Worm (Caenorhabditis elegans) whole organism, young adult: ENCODE results near the gene C31C9.6.

Experiments used
- repo-1 ChIP-seq: sonication (generic microtip); optimal IDR thresholded peaks from 2 replicates; lab custom pipeline; 2017; ENCODE audit warnings: mild to moderate bottlenecking, missing genetic modification characterization, missing compliant biosample characterization
- snpc-4 ChIP-seq, 5 experiments: fragments of 150-350 bp in 1 of 5; sonication (generic microtip) in 4 of 5; optimal IDR thresholded peaks; 2 replicates each; lab custom pipeline; 2014 to 2018; ENCODE audit warnings: missing genetic modification characterization in 5 of 5, missing biosample characterization in 3 of 5, antibody characterized with exemption in 2 of 5, mild to moderate bottlenecking in 2 of 5, missing compliant biosample characterization in 2 of 5, missing genotype in 2 of 5, moderate library complexity in 2 of 5, missing genetic modification reagents in 1 of 5

DNA sequence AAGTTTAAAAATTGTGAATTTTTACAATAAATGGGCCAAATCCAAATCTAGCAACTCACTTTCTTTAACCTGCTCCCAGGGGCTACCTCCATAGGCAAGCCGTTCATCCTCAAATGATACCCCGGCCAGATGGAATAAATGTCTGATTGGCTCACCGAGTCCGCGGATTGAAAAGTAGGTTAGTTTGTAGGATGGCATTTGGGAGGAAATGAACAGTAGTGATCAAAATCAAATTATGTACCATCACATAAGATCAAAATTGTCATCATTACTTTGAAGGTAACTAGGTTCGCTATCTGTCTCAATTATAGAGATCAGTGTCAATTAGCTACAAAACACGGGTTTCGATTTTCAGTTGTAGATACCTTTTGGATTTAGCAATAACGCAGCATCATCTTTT, 31.2 kb downstream of the C31C9.6 start, which contains the start of the genes gst-17 and gst-18:
- TF ChIP-seq snpc-4 (GFP tag; optimal IDR thresholded peaks at IDR 0.05; lab: Kevin White, UChicago), result no peak
- no peak for TF ChIP-seq snpc-4 (tag; optimal IDR thresholded peaks at IDR 0.05; lab: Kevin White, UChicago)
- no peak for TF ChIP-seq repo-1 (tag; lab: Kevin White, UChicago)
